Worm (Caenorhabditis elegans) whole organism, L4 larva: ENCODE measurements around the gene nhr-4.

ENCODE experiments used
- daf-16 ChIP-seq, 3 experiments: sonication (generic microtip); optimal IDR thresholded peaks; 2 replicates each; lab custom pipeline; 2016 to 2017; ENCODE audit warnings: missing genetic modification characterization in 3 of 3, missing genetic modification reagents in 3 of 3, mild to moderate bottlenecking in 2 of 3, missing compliant biosample characterization in 2 of 3, missing biosample characterization in 1 of 3, moderate library complexity in 1 of 3
- hlh-11 ChIP-seq: fragments of 200-800 bp; sonication (Bioruptor generic); optimal IDR thresholded peaks from 2 replicates; lab custom pipeline; 2018; ENCODE audit warnings: mild to moderate bottlenecking, missing genetic modification characterization, missing compliant biosample characterization
- lin-15B ChIP-seq: fragments of 150-350 bp; sonication (generic microtip); optimal IDR thresholded peaks from 3 replicates; lab custom pipeline; 2014; ENCODE audit warnings: missing biosample characterization, missing genetic modification characterization
- nhr-11 ChIP-seq: fragments of 150-350 bp; optimal IDR thresholded peaks from 2 replicates; lab custom pipeline; 2014; ENCODE audit warnings: missing biosample characterization, missing genetic modification characterization
- unc-62 ChIP-seq, 3 experiments: fragments of 150-350 bp in 1 of 3; sonication (generic microtip); optimal IDR thresholded peaks in 2 of 3; peaks in 1 of 3; 1 replicate in 1 of 3; 2 replicates in 2 of 3; lab custom pipeline; 2014 to 2017; ENCODE audit warnings: missing biosample characterization in 3 of 3, missing genetic modification characterization in 3 of 3, missing genetic modification reagents in 3 of 3, missing genotype in 1 of 3

The nhr-4 gene

ce11 chrIV:9928180-9928896 is 49.2 kb downstream of the nhr-4 start, which contains the start of gene dur-1:
Gene dur-1 (minus strand): TSS chrIV:9928230.
- TF ChIP-seq lin-15B (tag; lab: Kevin White, UChicago) (no peak), daf-16 (GFP tag; optimal IDR thresholded peaks at IDR 0.05; lab: Kevin White, UChicago) (peak in 1 of 2 experiments; percentile 90), daf-16 (tag; optimal IDR thresholded peaks at IDR 0.05; lab: Kevin White, UChicago) (no peak), hlh-11 (tag; lab: Kevin White, UChicago) (peak; percentile 10), unc-62 (GFP tag; optimal IDR thresholded peaks at IDR 0.05 in 1 of 2; lab: Kevin White, UChicago) (peak in 1 of 2 experiments; percentile 91), unc-62 (tag; optimal IDR thresholded peaks at IDR 0.05; lab: Kevin White, UChicago) (no peak), nhr-11 (tag; lab: Kevin White, UChicago) (peak; percentile 67)
